Worm (Caenorhabditis elegans) whole organism, L3 larva: ENCODE data around the gene oac-2.

ENCODE experiments used
- ama-1 ChIP-seq: fragments of 150-350 bp; optimal IDR thresholded peaks from 2 replicates; lab custom pipeline; 2018
- ceh-9 ChIP-seq: sonication (generic microtip); optimal IDR thresholded peaks from 2 replicates; lab custom pipeline; 2018; ENCODE audit warnings: missing biosample characterization, missing genetic modification characterization
- daf-12 ChIP-seq: fragments of 150-350 bp; optimal IDR thresholded peaks from 2 replicates; lab custom pipeline; 2014; ENCODE audit warnings: missing biosample characterization, missing genetic modification reagents, missing genetic modification characterization
- elt-1 ChIP-seq: fragments of 150-350 bp; optimal IDR thresholded peaks from 2 replicates; lab custom pipeline; 2014; ENCODE audit warnings: missing biosample characterization, missing genetic modification characterization
- fos-1 ChIP-seq: fragments of 150-350 bp; optimal IDR thresholded peaks from 2 replicates; lab custom pipeline; 2014; ENCODE audit warnings: missing biosample characterization, missing genetic modification characterization
- lin-39 ChIP-seq: fragments of 150-350 bp; optimal IDR thresholded peaks from 2 replicates; lab custom pipeline; 2018; ENCODE audit warnings: missing biosample characterization, missing genetic modification reagents, missing genetic modification characterization
- nhr-237 ChIP-seq: fragments of 150-350 bp; optimal IDR thresholded peaks from 2 replicates; lab custom pipeline; 2014; ENCODE audit warnings: missing biosample characterization, missing genetic modification characterization
- pha-4 ChIP-seq: fragments of 150-350 bp; optimal IDR thresholded peaks from 2 replicates; lab custom pipeline; 2014; ENCODE audit warnings: missing biosample characterization, missing genetic modification reagents, missing genetic modification characterization
- pqm-1 ChIP-seq: fragments of 150-350 bp; optimal IDR thresholded peaks from 2 replicates; lab custom pipeline; 2017; ENCODE audit warnings: missing biosample characterization, missing genetic modification characterization, inconsistent platforms
- skn-1 ChIP-seq: fragments of 150-350 bp; optimal IDR thresholded peaks from 2 replicates; lab custom pipeline; 2014; ENCODE audit warnings: missing biosample characterization, missing genetic modification characterization
- snpc-4 ChIP-seq: fragments of 150-350 bp; optimal IDR thresholded peaks from 2 replicates; lab custom pipeline; 2014; ENCODE audit warnings: missing biosample characterization, missing genetic modification characterization
- unc-39 ChIP-seq: sonication (generic microtip); optimal IDR thresholded peaks from 4 replicates; lab custom pipeline; 2017; ENCODE audit warnings: missing biosample characterization, missing genetic modification characterization

- TF ChIP-seq ceh-9 (tag; lab: Kevin White, UChicago) (no peak), unc-39 (no peak), fos-1 (no peak), lin-39 (tag; lab: Kevin White, UChicago) (no peak), elt-1 (no peak), skn-1 (no peak), ama-1 (no peak), snpc-4 (tag; lab: Kevin White, UChicago) (no peak), nhr-237 (tag; lab: Kevin White, UChicago) (no peak), pqm-1 (tag; lab: Kevin White, UChicago) (no peak), pha-4 (tag; lab: Kevin White, UChicago) (no peak), daf-12 (no peak)
These were observed 2.6 kb upstream of the oac-2 start, which contains the start of gene srbc-31 for ce11 chrV:3477496-3477895.
